Worm (Caenorhabditis elegans) whole organism, late embryonic: ENCODE measurements around the gene R03H10.11.

Experiments used
- K02D7.2 ChIP-seq: sonication (generic microtip); optimal IDR thresholded peaks from 2 replicates; lab custom pipeline; 2017; ENCODE audit warnings: mild to moderate bottlenecking, missing genetic modification characterization, missing compliant biosample characterization
- ceh-9 ChIP-seq: sonication (generic microtip); optimal IDR thresholded peaks from 2 replicates; lab custom pipeline; 2016; ENCODE audit warnings: mild to moderate bottlenecking, missing genetic modification characterization, inconsistent platforms, missing compliant biosample characterization
- dve-1 ChIP-seq: sonication (generic microtip); optimal IDR thresholded peaks from 2 replicates; lab custom pipeline; 2017; ENCODE audit warnings: antibody characterized with exemption, mild to moderate bottlenecking, missing genetic modification characterization, missing compliant biosample characterization
- pros-1 ChIP-seq: fragments of 150-350 bp; optimal IDR thresholded peaks from 2 replicates; lab custom pipeline; 2014; ENCODE audit warnings: missing biosample characterization, missing genetic modification reagents, missing genetic modification characterization

DNA sequence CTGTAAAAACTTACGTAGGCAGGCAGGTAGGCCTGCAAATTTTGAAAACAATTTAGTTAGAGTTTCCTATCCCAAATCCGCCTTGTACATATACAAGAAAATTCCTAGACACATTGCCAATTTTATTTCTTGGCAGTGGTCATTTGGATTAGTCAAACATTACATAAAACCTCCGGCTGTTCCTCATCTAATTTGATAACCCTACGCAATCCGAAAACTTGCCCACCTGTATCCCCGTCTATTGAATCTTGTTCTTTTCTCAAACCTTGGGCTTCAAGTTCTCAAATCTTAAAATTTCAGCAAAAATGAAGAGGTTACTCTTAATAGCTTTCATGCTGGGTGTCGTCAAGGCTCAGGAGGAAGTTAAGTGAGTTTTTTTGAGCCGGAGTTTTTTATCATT is 36.4 kb upstream of the R03H10.11 start, which contains the start of gene F56D3.1:
- TF ChIP-seq dve-1 (tag; lab: Kevin White, UChicago), result no peak
- TF ChIP-seq pros-1 (tag; lab: Kevin White, UChicago), result no peak
- no peak for TF ChIP-seq ceh-9 (tag; lab: Kevin White, UChicago)
- TF ChIP-seq K02D7.2 (tag; lab: Kevin White, UChicago), result no peak
